Worm (Caenorhabditis elegans) whole organism, L3 larva: ENCODE measurements around the gene srw-43.

ENCODE experiments used
- R02D3.7 ChIP-seq: fragments of 150-350 bp; optimal IDR thresholded peaks from 2 replicates; lab custom pipeline; 2014; ENCODE audit warnings: missing biosample characterization, missing genetic modification characterization
- ama-1 ChIP-seq: fragments of 150-350 bp; optimal IDR thresholded peaks from 2 replicates; lab custom pipeline; 2018
- daf-12 ChIP-seq: fragments of 150-350 bp; optimal IDR thresholded peaks from 2 replicates; lab custom pipeline; 2014; ENCODE audit warnings: missing biosample characterization, missing genetic modification reagents, missing genetic modification characterization
- egl-27 ChIP-seq: sonication (generic microtip); optimal IDR thresholded peaks from 4 replicates; lab custom pipeline; 2017; ENCODE audit warnings: missing biosample characterization, missing genetic modification reagents, missing genetic modification characterization
- eor-1 ChIP-seq, 2 experiments: fragments of 150-350 bp; optimal IDR thresholded peaks; 2 replicates each; lab custom pipeline; 2014 to 2018; ENCODE audit warnings: missing biosample characterization in 2 of 2, missing genetic modification characterization in 2 of 2
- fkh-10 ChIP-seq: sonication (generic microtip); optimal IDR thresholded peaks from 2 replicates; lab custom pipeline; 2017; ENCODE audit warnings: missing biosample characterization, missing genetic modification reagents, missing genetic modification characterization
- fkh-2 ChIP-seq: fragments of 150-350 bp; optimal IDR thresholded peaks from 2 replicates; lab custom pipeline; 2014; ENCODE audit warnings: missing biosample characterization, missing genetic modification reagents, missing genetic modification characterization
- fos-1 ChIP-seq: fragments of 150-350 bp; optimal IDR thresholded peaks from 2 replicates; lab custom pipeline; 2014; ENCODE audit warnings: missing biosample characterization, missing genetic modification characterization
- hmg-11 ChIP-seq: sonication (generic microtip); optimal IDR thresholded peaks from 2 replicates; lab custom pipeline; 2016; ENCODE audit warnings: missing genetic modification characterization, missing compliant biosample characterization
- jun-1 ChIP-seq: fragments of 150-350 bp; optimal IDR thresholded peaks from 2 replicates; lab custom pipeline; 2014; ENCODE audit warnings: missing biosample characterization, missing genetic modification reagents, missing genetic modification characterization
- lin-15B ChIP-seq: fragments of 150-350 bp; optimal IDR thresholded peaks from 2 replicates; lab custom pipeline; 2014; ENCODE audit warnings: missing biosample characterization, missing genetic modification characterization
- nfya-1 ChIP-seq: sonication (generic microtip); optimal IDR thresholded peaks from 2 replicates; lab custom pipeline; 2017; ENCODE audit warnings: missing genetic modification characterization, mild to moderate bottlenecking, missing compliant biosample characterization, antibody characterized with exemption, moderate library complexity; ENCODE audit not compliant: insufficient read depth
- nhr-11 ChIP-seq: fragments of 150-350 bp; optimal IDR thresholded peaks from 2 replicates; lab custom pipeline; 2014; ENCODE audit warnings: missing biosample characterization, missing genetic modification characterization
- nhr-25 ChIP-seq: sonication (generic microtip); optimal IDR thresholded peaks from 2 replicates; lab custom pipeline; 2017; ENCODE audit warnings: missing biosample characterization, missing genetic modification characterization
- nhr-67 ChIP-seq: fragments of 150-350 bp; optimal IDR thresholded peaks from 2 replicates; lab custom pipeline; 2014; ENCODE audit warnings: missing biosample characterization, missing genetic modification characterization
- nhr-77 ChIP-seq: fragments of 150-350 bp; optimal IDR thresholded peaks from 2 replicates; lab custom pipeline; 2014; ENCODE audit warnings: missing biosample characterization, missing genetic modification characterization
- pqm-1 ChIP-seq: fragments of 150-350 bp; optimal IDR thresholded peaks from 2 replicates; lab custom pipeline; 2017; ENCODE audit warnings: missing biosample characterization, missing genetic modification characterization, inconsistent platforms
- snpc-4 ChIP-seq: fragments of 150-350 bp; optimal IDR thresholded peaks from 2 replicates; lab custom pipeline; 2014; ENCODE audit warnings: missing biosample characterization, missing genetic modification characterization
- unc-39 ChIP-seq: sonication (generic microtip); optimal IDR thresholded peaks from 4 replicates; lab custom pipeline; 2017; ENCODE audit warnings: missing biosample characterization, missing genetic modification characterization
- unc-62 ChIP-seq: fragments of 150-350 bp; sonication (generic microtip); optimal IDR thresholded peaks from 4 replicates; lab custom pipeline; 2014; ENCODE audit warnings: missing biosample characterization, missing genetic modification reagents, missing genetic modification characterization
- ztf-11 ChIP-seq: fragments of 150-350 bp; optimal IDR thresholded peaks from 2 replicates; lab custom pipeline; 2014; ENCODE audit warnings: missing biosample characterization, missing genetic modification characterization

The srw-43 gene

DNA sequence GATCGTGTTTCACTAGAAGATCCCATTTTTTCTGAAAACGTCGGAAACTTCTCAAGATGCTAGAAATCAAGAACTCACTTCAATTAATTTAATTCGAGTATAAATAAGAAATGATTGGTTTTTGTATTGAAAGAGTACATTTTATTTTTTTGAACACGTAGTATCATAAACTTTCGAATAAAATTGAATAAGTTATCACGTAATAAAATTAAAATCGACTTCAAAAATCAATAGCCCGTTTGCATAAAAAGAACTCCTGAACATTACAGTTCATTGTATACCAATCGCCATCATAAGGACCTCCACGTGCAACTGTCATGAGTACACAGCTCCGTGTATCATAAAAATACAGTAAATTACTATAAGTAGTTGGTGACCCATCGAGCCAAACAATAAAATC lies 47.9 kb downstream of the srw-43 start, which contains the start of gene T25E12.16:
TSS of gene T25E12.16 (minus strand) at position 101 of the 400 bp plus-strand sequence.
- TF ChIP-seq snpc-4 (tag; lab: Kevin White, UChicago) (no peak), egl-27 (tag; lab: Kevin White, UChicago) (no peak), lin-15B (tag; lab: Kevin White, UChicago) (no peak), fkh-10 (GFP tag; lab: Kevin White, UChicago) (no peak), nhr-67 (tag; lab: Kevin White, UChicago) (no peak), ztf-11 (tag; lab: Kevin White, UChicago) (no peak), daf-12 (tag; lab: Kevin White, UChicago) (no peak), fkh-2 (tag; lab: Kevin White, UChicago) (no peak), nfya-1 (tag; lab: Kevin White, UChicago) (no peak), pqm-1 (tag; lab: Kevin White, UChicago) (no peak), R02D3.7 (tag; lab: Kevin White, UChicago) (no peak), fos-1 (tag; lab: Kevin White, UChicago) (no peak), unc-39 (tag; lab: Kevin White, UChicago) (no peak), nhr-77 (tag; lab: Kevin White, UChicago) (no peak), eor-1 (tag; optimal IDR thresholded peaks at IDR 0.05; lab: Kevin White, UChicago) (no peak)

- TF ChIP-seq unc-62 (GFP tag; lab: Kevin White, UChicago) (no peak), jun-1 (tag; lab: Kevin White, UChicago) (no peak), nhr-11 (tag; lab: Kevin White, UChicago) (no peak), snpc-4 (tag; lab: Kevin White, UChicago) (no peak), ama-1 (lab: Kevin White, UChicago) (no peak), hmg-11 (tag; lab: Kevin White, UChicago) (no peak), nhr-25 (tag; lab: Kevin White, UChicago) (no peak), nhr-77 (tag; lab: Kevin White, UChicago) (no peak)
Measured at ce11 chrV:16735518-16735917, 49.7 kb downstream of the srw-43 start, which contains the start of the genes clec-38 and clec-34. TSS of gene clec-38 (minus strand) at chrV:16735618. TSS of gene clec-34 (plus strand) at chrV:16735765.
